Fruit fly (Drosophila melanogaster) whole organism, pupa: ENCODE data around the gene ova.

Experiments used
- CG10348 ChIP-seq: fragments of 200-800 bp; sonication (Bioruptor generic); IDR thresholded peaks from 2 replicates; pipeline ENCODE4 v1.3.6; 2022; ENCODE audit warnings: missing biosample characterization, missing genetic modification characterization
- CG12605 ChIP-seq: fragments of 200-800 bp; sonication (Bioruptor generic); IDR thresholded peaks from 2 replicates; pipeline ENCODE4 v1.3.6; 2022; ENCODE audit warnings: missing biosample characterization, missing genetic modification characterization
- CG13204 ChIP-seq: fragments of 200-800 bp; sonication (Bioruptor generic); optimal IDR thresholded peaks from 2 replicates; lab custom pipeline; 2018; ENCODE audit warnings: missing biosample characterization, mild to moderate bottlenecking, missing genetic modification characterization, moderate library complexity
- CG14655 ChIP-seq: fragments of 200-800 bp; sonication (Bioruptor generic); optimal IDR thresholded peaks from 3 replicates; lab custom pipeline; 2017; ENCODE audit warnings: mild to moderate bottlenecking, missing biosample characterization, missing genetic modification reagents, missing genetic modification characterization
- CG15710 ChIP-seq: fragments of 200-800 bp; sonication (Bioruptor generic); optimal IDR thresholded peaks from 2 replicates; lab custom pipeline; 2018; ENCODE audit warnings: missing biosample characterization, mild to moderate bottlenecking, missing genetic modification characterization, moderate library complexity
- CG17806 ChIP-seq: fragments of 200-800 bp; sonication (Bioruptor generic); optimal IDR thresholded peaks from 2 replicates; lab custom pipeline; 2018; ENCODE audit warnings: missing biosample characterization, mild to moderate bottlenecking, missing genetic modification characterization, moderate library complexity
- CG32121 ChIP-seq: fragments of 200-800 bp; sonication (Bioruptor generic); IDR thresholded peaks from 2 replicates; pipeline ENCODE4 v1.3.6; 2022; ENCODE audit warnings: missing biosample characterization, missing genetic modification characterization
- CG34367 ChIP-seq: fragments of 200-800 bp; sonication (Bioruptor generic); optimal IDR thresholded peaks from 2 replicates; lab custom pipeline; 2018; ENCODE audit warnings: missing biosample characterization, mild to moderate bottlenecking, missing genetic modification characterization
- CG4496 ChIP-seq: fragments of 200-800 bp; sonication (Bioruptor generic); IDR thresholded peaks from 3 replicates; pipeline ENCODE4 v1.3.6; 2022; ENCODE audit warnings: missing biosample characterization, missing genetic modification characterization
- CG8159 ChIP-seq: fragments of 200-800 bp; sonication (Bioruptor generic); optimal IDR thresholded peaks from 3 replicates; lab custom pipeline; 2018; ENCODE audit warnings: missing biosample characterization, mild to moderate bottlenecking, missing genetic modification characterization, moderate library complexity
- CG8301 ChIP-seq: fragments of 200-800 bp; sonication (Bioruptor generic); optimal IDR thresholded peaks from 2 replicates; lab custom pipeline; 2018; ENCODE audit warnings: missing biosample characterization, mild to moderate bottlenecking, missing genetic modification characterization
- CG9948 ChIP-seq: fragments of 200-800 bp; sonication (Bioruptor generic); optimal IDR thresholded peaks from 2 replicates; lab custom pipeline; 2018; ENCODE audit warnings: missing biosample characterization, mild to moderate bottlenecking, missing genetic modification characterization, moderate library complexity
- D1 ChIP-seq: fragments of 200-800 bp; sonication (Bioruptor generic); optimal IDR thresholded peaks from 2 replicates; lab custom pipeline; 2018; ENCODE audit warnings: missing biosample characterization, mild to moderate bottlenecking, missing genetic modification characterization, moderate library complexity
- EcR ChIP-seq: fragments of 200-800 bp; sonication (Bioruptor generic); optimal IDR thresholded peaks from 3 replicates; lab custom pipeline; 2019; ENCODE audit warnings: missing biosample characterization, missing genetic modification characterization, mild to moderate bottlenecking, moderate library complexity, missing genetic modification reagents
- Ets98B ChIP-seq: fragments of 200-800 bp; sonication (Bioruptor generic); IDR thresholded peaks from 2 replicates; pipeline ENCODE4 v1.3.6; 2022; ENCODE audit warnings: missing biosample characterization, missing genetic modification characterization
- Pif1A ChIP-seq: fragments of 200-800 bp; sonication (Bioruptor generic); optimal IDR thresholded peaks from 3 replicates; lab custom pipeline; 2016; ENCODE audit warnings: missing biosample characterization, missing genetic modification characterization
- Pif1B ChIP-seq: fragments of 200-800 bp; sonication (Bioruptor generic); optimal IDR thresholded peaks from 3 replicates; lab custom pipeline; 2016; ENCODE audit warnings: missing biosample characterization, missing genetic modification characterization
- Snoo ChIP-seq: fragments of 200-800 bp; sonication (Bioruptor generic); optimal IDR thresholded peaks from 3 replicates; lab custom pipeline; 2017; ENCODE audit warnings: missing biosample characterization, mild to moderate bottlenecking, missing genetic modification characterization, inconsistent platforms
- fd96Ca ChIP-seq: fragments of 200-800 bp; sonication (Bioruptor generic); IDR thresholded peaks from 3 replicates; pipeline ENCODE4 v1.3.6; 2022; ENCODE audit warnings: missing biosample characterization, missing genetic modification characterization
- gl ChIP-seq: fragments of 200-800 bp; sonication (Bioruptor generic); optimal IDR thresholded peaks from 2 replicates; lab custom pipeline; 2018; ENCODE audit warnings: missing biosample characterization, mild to moderate bottlenecking, missing genetic modification characterization
- rn ChIP-seq: fragments of 200-800 bp; sonication (Bioruptor generic); IDR thresholded peaks from 2 replicates; pipeline ENCODE4 v1.3.6; 2022; ENCODE audit warnings: missing biosample characterization, missing genetic modification characterization

Gene ova

dm6 chr2L:10231510-10231909 lies at the start of gene ova:
Gene ova, minus strand, starts transcription at chr2L:10231692.
- no peak for TF ChIP-seq fd96Ca
- no peak for TF ChIP-seq CG15710
- no peak for TF ChIP-seq CG12605 (GFP tag; lab: Robert Waterston, UW)
- no peak for TF ChIP-seq rn (GFP tag; lab: Robert Waterston, UW)
- TF ChIP-seq CG14655 (GFP tag; lab: Kevin White, UChicago): no peak
- TF ChIP-seq CG8301: no peak
- TF ChIP-seq CG32121 (GFP tag; lab: Robert Waterston, UW): no peak
- TF ChIP-seq CG17806 (tag; lab: Kevin White, UChicago): no peak
- TF ChIP-seq EcR (GFP tag; lab: Kevin White, UChicago): no peak
- TF ChIP-seq D1 (tag; lab: Kevin White, UChicago): no peak
- TF ChIP-seq CG13204 (GFP tag; lab: Kevin White, UChicago): no peak
- no peak for TF ChIP-seq CG8159 (tag; lab: Kevin White, UChicago)
- no peak for TF ChIP-seq CG34367 (tag; lab: Kevin White, UChicago)
- no peak for TF ChIP-seq CG10348
- no peak for TF ChIP-seq Pif1B (GFP tag; lab: Kevin White, UChicago)
- TF ChIP-seq Snoo (tag; lab: Kevin White, UChicago): no peak
- no peak for TF ChIP-seq gl (tag; lab: Kevin White, UChicago)
- no peak for TF ChIP-seq CG9948
- no peak for TF ChIP-seq Pif1A (GFP tag; lab: Kevin White, UChicago)
- TF ChIP-seq CG4496 (GFP tag; lab: Robert Waterston, UW): no peak

dm6 chr2L:10280772-10281171 lies 49.3 kb upstream of the ova start, which contains the start of gene CG34043:
Gene CG34043, minus strand, starts transcription at chr2L:10280872.
- no peak for TF ChIP-seq CG13204 (GFP tag; lab: Kevin White, UChicago)
- no peak for TF ChIP-seq CG8301
- no peak for TF ChIP-seq gl (tag; lab: Kevin White, UChicago)
- no peak for TF ChIP-seq CG14655 (GFP tag; lab: Kevin White, UChicago)
- TF ChIP-seq CG10348: no peak
- TF ChIP-seq EcR (GFP tag; lab: Kevin White, UChicago): no peak
- no peak for TF ChIP-seq CG9948
- no peak for TF ChIP-seq CG17806 (tag; lab: Kevin White, UChicago)
- TF ChIP-seq rn (GFP tag; lab: Robert Waterston, UW): no peak
- TF ChIP-seq D1 (tag; lab: Kevin White, UChicago): no peak
- no peak for TF ChIP-seq CG8159 (tag; lab: Kevin White, UChicago)
- TF ChIP-seq Snoo (tag; lab: Kevin White, UChicago): no peak
- no peak for TF ChIP-seq fd96Ca
- TF ChIP-seq CG15710: no peak
- TF ChIP-seq Pif1B (GFP tag; lab: Kevin White, UChicago): no peak
- no peak for TF ChIP-seq CG34367 (tag; lab: Kevin White, UChicago)
- TF ChIP-seq Ets98B (GFP tag; lab: Robert Waterston, UW): no peak
- TF ChIP-seq CG4496 (GFP tag; lab: Robert Waterston, UW): no peak

- TF ChIP-seq gl (tag; lab: Kevin White, UChicago) (no peak), Pif1B (GFP tag; lab: Kevin White, UChicago) (no peak), fd96Ca (no peak), rn (GFP tag; lab: Robert Waterston, UW) (no peak), CG17806 (tag; lab: Kevin White, UChicago) (no peak), CG8301 (no peak), CG13204 (GFP tag; lab: Kevin White, UChicago) (no peak), Ets98B (GFP tag; lab: Robert Waterston, UW) (no peak)
- TF ChIP-seq, all 21 proteins: peak for 0
These were observed 47.2 kb upstream of the ova start, which contains the start of gene Utx for dm6 chr2L:10278658-10279057. Gene Utx, minus strand, starts transcription at chr2L:10278811.

dm6 chr2L:10277362-10277761 lies 45.9 kb upstream of the ova start:
- TF ChIP-seq rn (GFP tag; lab: Robert Waterston, UW) (no peak), Pif1B (GFP tag; lab: Kevin White, UChicago) (no peak), Ets98B (GFP tag; lab: Robert Waterston, UW) (no peak), CG8159 (tag; lab: Kevin White, UChicago) (no peak), CG12605 (GFP tag; lab: Robert Waterston, UW) (no peak), CG13204 (GFP tag; lab: Kevin White, UChicago) (no peak), D1 (tag; lab: Kevin White, UChicago) (no peak), EcR (GFP tag; lab: Kevin White, UChicago) (no peak), Pif1A (GFP tag; lab: Kevin White, UChicago) (no peak), CG14655 (GFP tag; lab: Kevin White, UChicago) (no peak), gl (tag; lab: Kevin White, UChicago) (no peak), fd96Ca (no peak), CG15710 (no peak), Snoo (tag; lab: Kevin White, UChicago) (no peak), CG34367 (tag; lab: Kevin White, UChicago) (no peak), CG17806 (tag; lab: Kevin White, UChicago) (no peak), CG10348 (no peak), CG4496 (GFP tag; lab: Robert Waterston, UW) (no peak), CG9948 (no peak), CG8301 (no peak)

dm6 chr2L:10276846-10277245 lies 45.4 kb upstream of the ova start:
- TF ChIP-seq CG4496 (GFP tag; lab: Robert Waterston, UW) (peak; percentile 74), CG15710 (no peak), gl (tag; lab: Kevin White, UChicago) (peak; percentile 5), rn (GFP tag; lab: Robert Waterston, UW) (peak; percentile 47; the same call in 1 of the 2 replicates), CG13204 (GFP tag; lab: Kevin White, UChicago) (no peak), CG8159 (tag; lab: Kevin White, UChicago) (no peak), Ets98B (GFP tag; lab: Robert Waterston, UW) (no peak; the same call in 1 of the 2 replicates), CG9948 (no peak), fd96Ca (no peak), Pif1B (GFP tag; lab: Kevin White, UChicago) (peak; percentile 46), CG10348 (no peak), EcR (GFP tag; lab: Kevin White, UChicago) (no peak), CG14655 (GFP tag; lab: Kevin White, UChicago) (no peak), CG8301 (no peak), Snoo (tag; lab: Kevin White, UChicago) (no peak), CG12605 (GFP tag; lab: Robert Waterston, UW) (peak; percentile 19; the same call in 1 of the 2 replicates), Pif1A (GFP tag; lab: Kevin White, UChicago) (peak; percentile 74), CG34367 (tag; lab: Kevin White, UChicago) (no peak), CG17806 (tag; lab: Kevin White, UChicago) (peak; percentile 32), D1 (tag; lab: Kevin White, UChicago) (no peak), CG32121 (GFP tag; lab: Robert Waterston, UW) (peak; percentile 27)
